Fruit fly (Drosophila melanogaster) whole organism, embryonic: ENCODE results near the gene CG9133.

Experiments used
- B-H1 ChIP-seq: fragments of 200-800 bp; sonication (Bioruptor generic); IDR thresholded peaks from 3 replicates; pipeline ENCODE4 v1.3.6; 2022; ENCODE audit warnings: missing biosample characterization, missing genetic modification characterization
- CG10654 ChIP-seq: fragments of 200-800 bp; sonication (Bioruptor generic); optimal IDR thresholded peaks from 2 replicates; lab custom pipeline; 2016; ENCODE audit warnings: missing biosample characterization, missing genetic modification characterization
- CG11085 ChIP-seq: fragments of 200-800 bp; sonication (Bioruptor generic); IDR thresholded peaks from 2 replicates; pipeline ENCODE4 v1.3.6; 2022; ENCODE audit warnings: missing biosample characterization, missing genetic modification characterization
- CG12104 ChIP-seq: fragments of 200-800 bp; sonication (Bioruptor generic); optimal IDR thresholded peaks from 3 replicates; lab custom pipeline; 2016; ENCODE audit warnings: missing biosample characterization, missing genetic modification characterization
- CG14050 ChIP-seq: fragments of 200-800 bp; sonication (Bioruptor generic); IDR thresholded peaks from 3 replicates; pipeline ENCODE4 v1.3.6; 2022; ENCODE audit warnings: missing biosample characterization, missing genetic modification characterization
- CG15269 ChIP-seq: fragments of 200-800 bp; sonication (Bioruptor generic); optimal IDR thresholded peaks from 2 replicates; lab custom pipeline; 2018; ENCODE audit warnings: missing biosample characterization, mild to moderate bottlenecking, missing genetic modification characterization, moderate library complexity
- CG16779 ChIP-seq: fragments of 200-800 bp; sonication (Bioruptor generic); IDR thresholded peaks from 2 replicates; pipeline ENCODE4 v1.3.6; 2022; ENCODE audit warnings: missing biosample characterization, missing genetic modification characterization
- CG16815 ChIP-seq: fragments of 200-800 bp; sonication (Bioruptor generic); optimal IDR thresholded peaks from 3 replicates; lab custom pipeline; 2017; ENCODE audit warnings: missing biosample characterization, mild to moderate bottlenecking, missing genetic modification characterization
- CG16863 ChIP-seq: fragments of 200-800 bp; sonication (Bioruptor generic); optimal IDR thresholded peaks from 3 replicates; lab custom pipeline; 2016; ENCODE audit warnings: missing biosample characterization, missing genetic modification characterization
- CG18619 ChIP-seq: fragments of 200-800 bp; sonication (Bioruptor generic); optimal IDR thresholded peaks from 3 replicates; lab custom pipeline; 2017; ENCODE audit warnings: missing biosample characterization, mild to moderate bottlenecking, missing genetic modification characterization
- CG2120 ChIP-seq: fragments of 200-800 bp; sonication (Bioruptor generic); optimal IDR thresholded peaks from 3 replicates; lab custom pipeline; 2016; ENCODE audit warnings: missing biosample characterization, missing genetic modification characterization
- CG2202 ChIP-seq: fragments of 200-800 bp; sonication (Bioruptor generic); optimal IDR thresholded peaks from 2 replicates; lab custom pipeline; 2018; ENCODE audit warnings: missing biosample characterization, mild to moderate bottlenecking, missing genetic modification characterization
- CG31224 ChIP-seq: fragments of 200-800 bp; sonication (Bioruptor generic); IDR thresholded peaks from 2 replicates; pipeline ENCODE4 v1.3.6; 2022; ENCODE audit warnings: missing biosample characterization, missing genetic modification characterization
- CG34376 ChIP-seq: fragments of 200-800 bp; sonication (Bioruptor generic); optimal IDR thresholded peaks from 2 replicates; lab custom pipeline; 2018; ENCODE audit warnings: missing biosample characterization, mild to moderate bottlenecking, missing genetic modification characterization
- CG3847 ChIP-seq: fragments of 200-800 bp; sonication (Bioruptor generic); IDR thresholded peaks from 2 replicates; pipeline ENCODE4 v1.3.6; 2022; ENCODE audit warnings: missing biosample characterization, missing genetic modification characterization
- CG4424 ChIP-seq: fragments of 200-800 bp; sonication (Bioruptor generic); optimal IDR thresholded peaks from 3 replicates; lab custom pipeline; 2016; ENCODE audit warnings: missing biosample characterization, missing genetic modification characterization
- CG6272 ChIP-seq: fragments of 200-800 bp; sonication (Bioruptor generic); IDR thresholded peaks from 2 replicates; pipeline ENCODE4 v1.3.6; 2022; ENCODE audit warnings: missing biosample characterization, missing genetic modification characterization
- CG6654 ChIP-seq: fragments of 200-800 bp; sonication (Bioruptor generic); optimal IDR thresholded peaks from 2 replicates; lab custom pipeline; 2017; ENCODE audit warnings: missing biosample characterization, mild to moderate bottlenecking, missing genetic modification characterization
- CG7357 ChIP-seq: fragments of 200-800 bp; sonication (Bioruptor generic); IDR thresholded peaks from 3 replicates; pipeline ENCODE4 v1.3.6; 2022; ENCODE audit warnings: missing biosample characterization, missing genetic modification characterization
- CG8281 ChIP-seq: fragments of 200-800 bp; sonication (Bioruptor generic); optimal IDR thresholded peaks from 2 replicates; lab custom pipeline; 2018; ENCODE audit warnings: missing biosample characterization, mild to moderate bottlenecking, missing genetic modification characterization, moderate library complexity
- CG8388 ChIP-seq: fragments of 200-800 bp; sonication (Bioruptor generic); optimal IDR thresholded peaks from 2 replicates; lab custom pipeline; 2019; ENCODE audit warnings: missing biosample characterization, mild to moderate bottlenecking, missing genetic modification characterization, moderate library complexity
- CG8924 ChIP-seq: fragments of 200-800 bp; optimal IDR thresholded peaks from 3 replicates; lab custom pipeline; 2019; ENCODE audit warnings: missing biosample characterization, mild to moderate bottlenecking, missing genetic modification characterization, moderate library complexity
- CG8944 ChIP-seq: fragments of 200-800 bp; sonication (Bioruptor generic); optimal IDR thresholded peaks from 3 replicates; lab custom pipeline; 2016; ENCODE audit warnings: missing biosample characterization, missing genetic modification characterization
- Deaf1 ChIP-seq: fragments of 200-800 bp; optimal IDR thresholded peaks from 3 replicates; lab custom pipeline; 2019; ENCODE audit warnings: missing biosample characterization, mild to moderate bottlenecking, missing genetic modification characterization, moderate library complexity
- Dfd ChIP-seq, 2 experiments: fragments of >200 bp; optimal IDR thresholded peaks; 2 replicates each; lab custom pipeline; 2017; ENCODE audit warnings: missing biosample characterization in 2 of 2, missing genetic modification characterization in 2 of 2
- E2f2 ChIP-seq: fragments of 200-800 bp; sonication (Bioruptor generic); IDR thresholded peaks from 2 replicates; pipeline ENCODE4 v1.3.6; 2022; ENCODE audit warnings: missing biosample characterization, missing genetic modification characterization
- Meics ChIP-seq: fragments of 200-800 bp; sonication (Bioruptor generic); optimal IDR thresholded peaks from 2 replicates; lab custom pipeline; 2017; ENCODE audit warnings: missing biosample characterization, mild to moderate bottlenecking, missing genetic modification characterization
- Mes4 ChIP-seq: fragments of 200-800 bp; sonication (Bioruptor generic); optimal IDR thresholded peaks from 2 replicates; lab custom pipeline; 2016; ENCODE audit warnings: missing biosample characterization, missing genetic modification characterization
- NfI ChIP-seq: fragments of 200-800 bp; sonication (Bioruptor generic); optimal IDR thresholded peaks from 3 replicates; lab custom pipeline; 2018; ENCODE audit warnings: missing biosample characterization, mild to moderate bottlenecking, missing genetic modification characterization, moderate library complexity
- Oli ChIP-seq: fragments of 200-800 bp; sonication (Bioruptor generic); optimal IDR thresholded peaks from 2 replicates; lab custom pipeline; 2018; ENCODE audit warnings: missing biosample characterization, mild to moderate bottlenecking, missing genetic modification characterization, moderate library complexity
- bcd ChIP-seq: fragments of 200-800 bp; sonication (Bioruptor generic); optimal IDR thresholded peaks from 2 replicates; lab custom pipeline; 2017; ENCODE audit warnings: missing biosample characterization, mild to moderate bottlenecking, missing genetic modification characterization
- br ChIP-seq: fragments of >200 bp; optimal IDR thresholded peaks from 2 replicates; lab custom pipeline; 2017
- chinmo ChIP-seq: fragments of 200-800 bp; sonication (Bioruptor generic); IDR thresholded peaks from 4 replicates; pipeline ENCODE4 v1.3.6; 2022; ENCODE audit warnings: missing biosample characterization, missing genetic modification characterization; ENCODE audit not compliant: partially characterized antibody
- crc ChIP-seq: fragments of 200-800 bp; sonication (Bioruptor generic); optimal IDR thresholded peaks from 2 replicates; lab custom pipeline; 2016; ENCODE audit warnings: missing biosample characterization, missing genetic modification characterization
- dan ChIP-seq: fragments of 200-800 bp; sonication (Bioruptor generic); IDR thresholded peaks from 2 replicates; pipeline ENCODE4 v1.3.6; 2022; ENCODE audit warnings: missing biosample characterization, missing genetic modification characterization
- fru ChIP-seq: fragments of >200 bp; optimal IDR thresholded peaks from 2 replicates; lab custom pipeline; 2017
- gem ChIP-seq: fragments of 200-800 bp; sonication (Bioruptor generic); optimal IDR thresholded peaks from 2 replicates; lab custom pipeline; 2019; ENCODE audit warnings: missing biosample characterization, mild to moderate bottlenecking, missing genetic modification characterization, moderate library complexity
- gt ChIP-seq: fragments of 200-800 bp; sonication (Bioruptor generic); IDR thresholded peaks from 2 replicates; pipeline ENCODE4 v1.3.6; 2022; ENCODE audit warnings: missing biosample characterization, missing genetic modification characterization
- hb ChIP-seq: fragments of 200-800 bp; sonication (Bioruptor generic); IDR thresholded peaks from 3 replicates; pipeline ENCODE4 v1.3.6; 2022; ENCODE audit warnings: missing biosample characterization, missing genetic modification characterization; ENCODE audit not compliant: partially characterized antibody
- hkb ChIP-seq, 2 experiments: fragments of 200-800 bp in 1 of 2; fragments of >200 bp in 1 of 2; sonication (Bioruptor generic) in 1 of 2; IDR thresholded peaks in 1 of 2; optimal IDR thresholded peaks in 1 of 2; 2 replicates each; pipeline versions ENCODE4 v1.3.6 to Lab custom; 2017 to 2022; ENCODE audit warnings: missing biosample characterization in 1 of 2, missing genetic modification characterization in 1 of 2
- ind ChIP-seq: fragments of 200-800 bp; sonication (Bioruptor generic); optimal IDR thresholded peaks from 3 replicates; lab custom pipeline; 2016; ENCODE audit warnings: missing biosample characterization, missing genetic modification characterization
- klu ChIP-seq: fragments of 200-800 bp; sonication (Bioruptor generic); IDR thresholded peaks from 2 replicates; pipeline ENCODE4 v1.3.6; 2022; ENCODE audit warnings: missing biosample characterization, missing genetic modification characterization
- nau ChIP-seq: fragments of 200-800 bp; sonication (Bioruptor generic); optimal IDR thresholded peaks from 3 replicates; lab custom pipeline; 2017; ENCODE audit warnings: missing biosample characterization, mild to moderate bottlenecking, missing genetic modification characterization, missing genetic modification reagents
- pzg ChIP-seq: fragments of 200-800 bp; sonication (Bioruptor generic); optimal IDR thresholded peaks from 3 replicates; lab custom pipeline; 2018; ENCODE audit warnings: missing biosample characterization, mild to moderate bottlenecking, missing genetic modification characterization, moderate library complexity
- ro ChIP-seq: fragments of 200-800 bp; sonication (Bioruptor generic); IDR thresholded peaks from 2 replicates; pipeline ENCODE4 v1.3.6; 2022; ENCODE audit warnings: missing biosample characterization, missing genetic modification characterization
- sna ChIP-seq: fragments of 200-800 bp; sonication (Bioruptor generic); IDR thresholded peaks from 2 replicates; pipeline ENCODE4 v1.3.6; 2022; ENCODE audit warnings: missing biosample characterization, missing genetic modification characterization; ENCODE audit not compliant: partially characterized antibody
- tap ChIP-seq: fragments of 200-800 bp; optimal IDR thresholded peaks from 3 replicates; lab custom pipeline; 2019; ENCODE audit warnings: missing biosample characterization, mild to moderate bottlenecking, missing genetic modification characterization, moderate library complexity
- toy ChIP-seq: fragments of 200-800 bp; sonication (Bioruptor generic); IDR thresholded peaks from 2 replicates; pipeline ENCODE4 v1.3.6; 2022; ENCODE audit warnings: missing biosample characterization, missing genetic modification characterization
- unc-4 ChIP-seq: fragments of 200-800 bp; sonication (Bioruptor generic); IDR thresholded peaks from 2 replicates; pipeline ENCODE4 v1.3.6; 2022; ENCODE audit warnings: missing biosample characterization, missing genetic modification characterization; ENCODE audit not compliant: partially characterized antibody
- unpg ChIP-seq: fragments of 200-800 bp; sonication (Bioruptor generic); optimal IDR thresholded peaks from 3 replicates; lab custom pipeline; 2018; ENCODE audit warnings: missing biosample characterization, mild to moderate bottlenecking, missing genetic modification characterization, moderate library complexity
- z ChIP-seq: fragments of 200-800 bp; sonication (Bioruptor generic); IDR thresholded peaks from 3 replicates; pipeline ENCODE4 v1.3.6; 2022; ENCODE audit warnings: missing biosample characterization, missing genetic modification characterization

CG9133 gene

dm6 chr3L:1203855-1204431 lies 47.9 kb upstream of the CG9133 start:
- TF ChIP-seq Deaf1 (tag; lab: Kevin White, UChicago) (no peak), CG2202 (tag; lab: Kevin White, UChicago) (no peak), CG4424 (GFP tag; lab: Kevin White, UChicago) (no peak), ro (GFP tag; lab: Robert Waterston, UW) (no peak), z (peak; percentile 87), NfI (no peak), nau (GFP tag; lab: Kevin White, UChicago) (no peak), hb (GFP tag; lab: Robert Waterston, UW) (no peak), CG15269 (tag; lab: Kevin White, UChicago) (no peak), CG10654 (GFP tag; lab: Kevin White, UChicago) (no peak), unpg (no peak), CG18619 (GFP tag; lab: Kevin White, UChicago) (no peak), bcd (GFP tag; lab: Kevin White, UChicago) (no peak), gt (no peak), toy (GFP tag; lab: Robert Waterston, UW) (0 out of 2 replicates have a peak, but pooled peaks have one; percentile 14), CG6272 (GFP tag; lab: Robert Waterston, UW) (no peak), CG16863 (no peak), fru (lab: Kevin White, UChicago) (no peak), pzg (no peak), CG14050 (GFP tag; lab: Robert Waterston, UW) (no peak; the same call in 2 of the 3 replicates), Meics (GFP tag; lab: Kevin White, UChicago) (peak; percentile 12), B-H1 (GFP tag; lab: Robert Waterston, UW) (no peak), tap (tag; lab: Kevin White, UChicago) (no peak), CG16779 (no peak), sna (GFP tag; lab: Robert Waterston, UW) (no peak), CG31224 (GFP tag; lab: Robert Waterston, UW) (no peak), CG34376 (GFP tag; lab: Kevin White, UChicago) (no peak), CG3847 (peak; percentile 29; the same call in 1 of the 2 replicates), chinmo (GFP tag; lab: Robert Waterston, UW) (peak; percentile 35; the same call in 1 of the 4 replicates), CG8388 (no peak), klu (GFP tag; lab: Robert Waterston, UW) (no peak), br (no peak), E2f2 (peak; percentile 16; the same call in 1 of the 2 replicates), CG12104 (no peak), CG2120 (GFP tag; lab: Kevin White, UChicago) (peak; percentile 29), CG16815 (GFP tag; lab: Kevin White, UChicago) (no peak), dan (no peak), CG11085 (GFP tag; lab: Robert Waterston, UW) (no peak), ind (GFP tag; lab: Kevin White, UChicago) (no peak), gem (tag; lab: Kevin White, UChicago) (no peak), CG7357 (no peak), crc (GFP tag; lab: Kevin White, UChicago) (no peak), Dfd (GFP tag; optimal IDR thresholded peaks at IDR 0.05; lab: Kevin White, UChicago) (no peak), CG8944 (no peak), CG6654 (no peak), CG8281 (tag; lab: Kevin White, UChicago) (no peak), Oli (no peak), CG8924 (tag; lab: Kevin White, UChicago) (no peak), Mes4 (GFP tag; lab: Kevin White, UChicago) (no peak), unc-4 (GFP tag; lab: Robert Waterston, UW) (0 out of 2 replicates have a peak, but pooled peaks have one; percentile 30), hkb (optimal IDR thresholded peaks at IDR 0.05; lab: Kevin White, UChicago) (no peak), hkb (GFP tag; IDR thresholded peaks at IDR 0.05; lab: Robert Waterston, UW) (no peak)
